Fruit fly (Drosophila melanogaster): ENCODE data around the gene TkR99D.

The TkR99D gene

dm6 chr3R:29995035-29995434 lies 25.8 kb upstream of the TkR99D start, which contains the start of the genes CG7903 and Sas-6 (continued):
- TF ChIP-seq CG10274 (GFP tag; optimal IDR thresholded peaks at IDR 0.05) (no peak), her (GFP tag; optimal IDR thresholded peaks at IDR 0.05) (no peak), E2f2 (GFP tag; IDR thresholded peaks at IDR 0.05) (peak; percentile 79), org-1 (GFP tag; optimal IDR thresholded peaks at IDR 0.05) (no peak), CG4282 (GFP tag; optimal IDR thresholded peaks at IDR 0.05) (no peak), CG3065 (GFP tag; optimal IDR thresholded peaks at IDR 0.05) (no peak), CG3995 (GFP tag; optimal IDR thresholded peaks at IDR 0.05) (no peak), caup (GFP tag; optimal IDR thresholded peaks at IDR 0.05; ENCODE audit: severe bottlenecking) (no peak), amos (GFP tag; IDR thresholded peaks at IDR 0.05; ENCODE audit: partially characterized antibody) (peak; percentile 78), CG6683 (GFP tag; optimal IDR thresholded peaks at IDR 0.05) (no peak), Bdp1 (GFP tag; optimal IDR thresholded peaks at IDR 0.05) (no peak), CG4820 (GFP tag; optimal IDR thresholded peaks at IDR 0.05) (no peak), Jarid2 (GFP tag; optimal IDR thresholded peaks at IDR 0.05) (no peak), CG15601 (tag; optimal IDR thresholded peaks at IDR 0.05) (no peak), Scr (GFP tag; IDR thresholded peaks at IDR 0.05; ENCODE audit: partially characterized antibody) (peak; percentile 75), lola (GFP tag; optimal IDR thresholded peaks at IDR 0.05) (no peak), oc (tag; optimal IDR thresholded peaks at IDR 0.05) (no peak), sqz (GFP tag; optimal IDR thresholded peaks at IDR 0.05) (no peak), H15 (GFP tag; IDR thresholded peaks at IDR 0.05) (no peak), CG9727 (GFP tag; optimal IDR thresholded peaks at IDR 0.05) (no peak), Trl (optimal IDR thresholded peaks at IDR 0.05) (no peak), Trl (GFP tag; optimal IDR thresholded peaks at IDR 0.05) (peak; percentile 9), danr (GFP tag; IDR thresholded peaks at IDR 0.05) (no peak), CG10979 (tag; optimal IDR thresholded peaks at IDR 0.05) (no peak), Hr3 (GFP tag; optimal IDR thresholded peaks at IDR 0.05) (no peak), da (GFP tag; optimal IDR thresholded peaks at IDR 0.05) (no peak), HmgD (GFP tag; optimal IDR thresholded peaks at IDR 0.05) (no peak), p53 (GFP tag; optimal IDR thresholded peaks at IDR 0.05) (no peak), fru (optimal IDR thresholded peaks at IDR 0.05) (no peak), CHES-1-like (GFP tag; optimal IDR thresholded peaks at IDR 0.05) (no peak), ro (GFP tag; IDR thresholded peaks at IDR 0.05) (no peak), pb (GFP tag; optimal IDR thresholded peaks at IDR 0.05) (no peak), Hr39 (optimal IDR thresholded peaks at IDR 0.05) (no peak), Ets97D (GFP tag; optimal IDR thresholded peaks at IDR 0.05) (no peak), az2 (GFP tag; optimal IDR thresholded peaks at IDR 0.05) (no peak), CG17359 (tag; optimal IDR thresholded peaks at IDR 0.05) (no peak), Mes4 (GFP tag; optimal IDR thresholded peaks at IDR 0.05) (no peak), CG1832 (GFP tag; optimal IDR thresholded peaks at IDR 0.05) (no peak), CG7357 (GFP tag; IDR thresholded peaks at IDR 0.05) (no peak), CG17568 (GFP tag; optimal IDR thresholded peaks at IDR 0.05) (no peak), bowl (GFP tag; IDR thresholded peaks at IDR 0.05) (no peak), Fer1 (GFP tag; optimal IDR thresholded peaks at IDR 0.05) (no peak), CG13894 (tag; optimal IDR thresholded peaks at IDR 0.05) (no peak), D (optimal IDR thresholded peaks at IDR 0.05) (no peak), D (GFP tag; optimal IDR thresholded peaks at IDR 0.05) (no peak), NFAT (GFP tag; IDR thresholded peaks at IDR 0.05) (no peak), Lhr (GFP tag; optimal IDR thresholded peaks at IDR 0.05) (no peak), CG2712 (tag; optimal IDR thresholded peaks at IDR 0.05) (no peak), CG16863 (GFP tag; optimal IDR thresholded peaks at IDR 0.05) (no peak), CG1529 (GFP tag; optimal IDR thresholded peaks at IDR 0.05) (no peak), Dip3 (GFP tag; optimal IDR thresholded peaks at IDR 0.05) (no peak), otp (GFP tag; IDR thresholded peaks at IDR 0.05) (no peak), CG2875 (GFP tag; optimal IDR thresholded peaks at IDR 0.05) (no peak), NfI (GFP tag; optimal IDR thresholded peaks at IDR 0.05) (no peak)
